Fruit fly (Drosophila melanogaster) whole organism, wandering third instar larva: ENCODE results near the gene CG14441.

Experiments used
- Abd-B ChIP-seq: fragments of >200 bp; optimal IDR thresholded peaks from 2 replicates; lab custom pipeline; 2017; ENCODE audit warnings: missing biosample characterization, missing genetic modification characterization
- CG32264 ChIP-seq: fragments of 200-800 bp; sonication (Bioruptor generic); optimal IDR thresholded peaks from 2 replicates; lab custom pipeline; 2016; ENCODE audit warnings: missing biosample characterization, missing genetic modification characterization
- CG9705 ChIP-seq: fragments of 200-800 bp; sonication (Bioruptor generic); optimal IDR thresholded peaks from 2 replicates; lab custom pipeline; 2018; ENCODE audit warnings: missing biosample characterization, mild to moderate bottlenecking, missing genetic modification characterization
- Dfd ChIP-seq: fragments of >200 bp; optimal IDR thresholded peaks from 2 replicates; lab custom pipeline; 2017; ENCODE audit warnings: missing biosample characterization, missing genetic modification characterization
- Dif ChIP-seq: fragments of 200-275, 200-300 bp; sonication (Bioruptor generic); optimal IDR thresholded peaks from 2 replicates; lab custom pipeline; 2018; ENCODE audit warnings: missing biosample characterization, missing genetic modification characterization; ENCODE audit not compliant: partially characterized antibody
- GATAd ChIP-seq: sonication (Bioruptor generic); optimal IDR thresholded peaks from 2 replicates; lab custom pipeline; 2016; ENCODE audit warnings: missing biosample characterization, missing genetic modification characterization
- HLH106 ChIP-seq: fragments of 200-800 bp; optimal IDR thresholded peaks from 3 replicates; lab custom pipeline; 2019; ENCODE audit warnings: missing biosample characterization, mild to moderate bottlenecking, missing genetic modification characterization, moderate library complexity
- Hnf4 ChIP-seq: fragments of 200-800 bp; sonication (Bioruptor generic); optimal IDR thresholded peaks from 2 replicates; lab custom pipeline; 2016; ENCODE audit warnings: missing biosample characterization, mild to moderate bottlenecking, missing genetic modification characterization
- Hr83 ChIP-seq: fragments of 200-300 bp; sonication (Bioruptor generic); optimal IDR thresholded peaks from 2 replicates; lab custom pipeline; 2016; ENCODE audit warnings: missing biosample characterization, mild to moderate bottlenecking, missing genetic modification characterization, moderate library complexity; ENCODE audit not compliant: poor library complexity, severe bottlenecking
- Jra ChIP-seq: sonication (Bioruptor generic); optimal IDR thresholded peaks from 2 replicates; lab custom pipeline; 2016; ENCODE audit warnings: missing biosample characterization, missing genetic modification characterization
- Mio ChIP-seq: sonication (Bioruptor generic); optimal IDR thresholded peaks from 2 replicates; lab custom pipeline; 2016; ENCODE audit warnings: missing biosample characterization, missing genetic modification characterization
- N ChIP-seq: fragments of >200 bp; optimal IDR thresholded peaks from 2 replicates; lab custom pipeline; 2018; ENCODE audit warnings: missing biosample characterization, missing external identifiers, missing genetic modification characterization
- OdsH ChIP-seq: fragments of 200-800 bp; sonication (Bioruptor generic); optimal IDR thresholded peaks from 2 replicates; lab custom pipeline; 2016; ENCODE audit warnings: missing biosample characterization, mild to moderate bottlenecking, missing genetic modification characterization
- Rel ChIP-seq, 2 experiments: fragments of 200-800 bp; sonication (Bioruptor generic) in 1 of 2; optimal IDR thresholded peaks; 2 replicates in 1 of 2; 3 replicates in 1 of 2; lab custom pipeline; 2016 to 2019; ENCODE audit warnings: mild to moderate bottlenecking in 2 of 2, missing biosample characterization in 2 of 2, missing genetic modification characterization in 2 of 2, moderate library complexity in 1 of 2
- Sp1 ChIP-seq: fragments of 200-800 bp; sonication (Bioruptor generic); optimal IDR thresholded peaks from 3 replicates; lab custom pipeline; 2019; ENCODE audit warnings: missing biosample characterization, mild to moderate bottlenecking, missing genetic modification characterization, moderate library complexity
- br ChIP-seq: fragments of 200-800 bp; sonication (Bioruptor generic); optimal IDR thresholded peaks from 2 replicates; lab custom pipeline; 2016; ENCODE audit warnings: missing biosample characterization, missing genetic modification characterization
- brk ChIP-seq: fragments of 200-800 bp; sonication (Bioruptor generic); optimal IDR thresholded peaks from 2 replicates; lab custom pipeline; 2016; ENCODE audit warnings: missing biosample characterization, mild to moderate bottlenecking, missing genetic modification characterization
- dl ChIP-seq, 2 experiments: fragments of 175-275, 200-275 bp in 1 of 2; fragments of 200-275 bp in 1 of 2; sonication (Bioruptor generic); optimal IDR thresholded peaks; lab custom pipeline; 2018; ENCODE audit warnings: mild to moderate bottlenecking in 2 of 2, missing biosample characterization in 2 of 2, missing genetic modification characterization in 2 of 2, moderate library complexity in 2 of 2; ENCODE audit not compliant: partially characterized antibody in 2 of 2, insufficient read depth in 1 of 2
- dmrt93B ChIP-seq: fragments of 200-800 bp; sonication (Bioruptor generic); optimal IDR thresholded peaks from 2 replicates; lab custom pipeline; 2018; ENCODE audit warnings: missing biosample characterization, mild to moderate bottlenecking, missing genetic modification characterization
- dsf ChIP-seq: sonication (Bioruptor generic); optimal IDR thresholded peaks from 2 replicates; lab custom pipeline; 2016; ENCODE audit warnings: missing biosample characterization, missing genetic modification characterization, borderline replicate concordance
- foxo ChIP-seq, 2 experiments: fragments of 200-800 bp; sonication (Bioruptor generic); optimal IDR thresholded peaks; 2 replicates in 1 of 2; 3 replicates in 1 of 2; lab custom pipeline; 2016 to 2017; ENCODE audit warnings: missing biosample characterization in 2 of 2, missing genetic modification characterization in 2 of 2
- jim ChIP-seq: fragments of 175-275, 200-325 bp; sonication (Bioruptor generic); optimal IDR thresholded peaks from 2 replicates; lab custom pipeline; 2016; ENCODE audit warnings: missing biosample characterization, mild to moderate bottlenecking, missing genetic modification characterization
- lola ChIP-seq: fragments of >200 bp; optimal IDR thresholded peaks from 2 replicates; lab custom pipeline; 2017; ENCODE audit warnings: missing biosample characterization, missing genetic modification characterization
- psq ChIP-seq: fragments of 200-800 bp; sonication (Bioruptor generic); optimal IDR thresholded peaks from 3 replicates; lab custom pipeline; 2017; ENCODE audit warnings: missing biosample characterization, mild to moderate bottlenecking, missing genetic modification characterization, moderate library complexity
- rgr ChIP-seq: fragments of 200-800 bp; sonication (Bioruptor generic); optimal IDR thresholded peaks from 3 replicates; lab custom pipeline; 2016; ENCODE audit warnings: missing biosample characterization, mild to moderate bottlenecking, missing genetic modification characterization
- sage ChIP-seq: fragments of 200-800 bp; sonication (Bioruptor generic); optimal IDR thresholded peaks from 2 replicates; lab custom pipeline; 2016; ENCODE audit warnings: missing biosample characterization, mild to moderate bottlenecking, missing genetic modification characterization
- sv ChIP-seq: fragments of 200-800 bp; sonication (Bioruptor generic); optimal IDR thresholded peaks from 3 replicates; lab custom pipeline; 2016; ENCODE audit warnings: missing biosample characterization, missing genetic modification characterization
- usp ChIP-seq: fragments of >200 bp; optimal IDR thresholded peaks from 2 replicates; lab custom pipeline; 2017; ENCODE audit warnings: missing biosample characterization, missing genetic modification characterization
- woc ChIP-seq: sonication (Bioruptor generic); optimal IDR thresholded peaks from 2 replicates; lab custom pipeline; 2016; ENCODE audit warnings: missing biosample characterization, mild to moderate bottlenecking, missing genetic modification characterization

Gene CG14441

DNA sequence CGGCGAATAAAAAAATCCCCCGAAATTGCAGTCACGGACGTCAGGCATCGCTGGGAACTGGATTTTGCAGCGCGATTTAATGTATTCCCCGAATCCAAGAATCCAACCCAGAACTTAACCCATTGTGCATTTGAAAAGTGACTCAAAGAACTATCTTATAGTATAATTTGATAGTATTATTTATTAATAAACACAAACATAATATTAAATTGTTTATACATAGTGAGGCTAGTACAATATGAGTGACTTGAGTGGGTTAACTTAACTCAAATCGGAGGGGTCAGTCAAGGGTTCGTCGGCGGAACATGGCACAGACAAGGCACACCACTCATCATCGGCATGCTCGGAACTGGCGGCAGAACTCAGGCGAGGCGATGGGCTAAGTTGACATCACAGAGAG is 46.9 kb downstream of the CG14441 start:
- TF ChIP-seq rgr = peak; percentile 44
- TF ChIP-seq Sp1 (GFP tag; lab: Kevin White, UChicago) = peak; percentile 37
- no peak for TF ChIP-seq psq (GFP tag; lab: Kevin White, UChicago)
- peak; percentile 54 for TF ChIP-seq OdsH (GFP tag; lab: Kevin White, UChicago)
- peak; percentile 41 for TF ChIP-seq Hnf4 (GFP tag; lab: Kevin White, UChicago)
- TF ChIP-seq sv (GFP tag; lab: Kevin White, UChicago) = no peak
- TF ChIP-seq brk = no peak
- no peak for TF ChIP-seq Rel (GFP tag; optimal IDR thresholded peaks at IDR 0.05; lab: Kevin White, UChicago)
- TF ChIP-seq Rel (tag; optimal IDR thresholded peaks at IDR 0.05; lab: Kevin White, UChicago) = no peak
- TF ChIP-seq br = no peak
- TF ChIP-seq HLH106 (tag; lab: Kevin White, UChicago) = peak; percentile 50
- no peak for TF ChIP-seq foxo (GFP tag; optimal IDR thresholded peaks at IDR 0.05; lab: Kevin White, UChicago)
- no peak for TF ChIP-seq Dfd (GFP tag; lab: Kevin White, UChicago)

DNA sequence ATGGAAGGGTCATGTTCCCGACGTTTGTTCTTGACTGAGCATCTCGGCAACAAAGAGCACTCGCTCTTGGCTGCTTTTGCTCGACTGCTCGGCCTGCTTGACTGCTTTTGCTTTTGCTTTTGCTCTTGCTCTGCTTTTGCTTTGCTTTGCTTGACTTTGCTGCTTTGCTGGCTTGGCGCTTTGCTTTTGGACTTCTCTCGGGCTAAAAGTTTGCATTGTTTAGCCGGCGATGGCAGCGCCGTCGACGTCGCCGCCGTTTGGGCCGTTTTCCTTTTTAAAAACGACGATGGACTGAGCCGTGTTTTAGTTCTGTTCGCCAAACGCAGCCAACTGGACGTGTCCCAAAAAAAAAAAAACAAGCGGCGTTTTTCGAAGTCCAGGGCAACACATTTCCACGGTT is 47.9 kb downstream of the CG14441 start, which contains the start of gene CG14439:
CG14439 (plus strand) TSS at position 301 of the 400 bp plus-strand sequence.
- TF ChIP-seq Sp1 (GFP tag; lab: Kevin White, UChicago) = no peak
- peak; percentile 41 for TF ChIP-seq Rel (GFP tag; optimal IDR thresholded peaks at IDR 0.05; lab: Kevin White, UChicago)
- TF ChIP-seq Rel (tag; optimal IDR thresholded peaks at IDR 0.05; lab: Kevin White, UChicago) = no peak
- no peak for TF ChIP-seq woc (GFP tag; lab: Kevin White, UChicago)
- TF ChIP-seq, all 38 proteins: peak for 1

DNA sequence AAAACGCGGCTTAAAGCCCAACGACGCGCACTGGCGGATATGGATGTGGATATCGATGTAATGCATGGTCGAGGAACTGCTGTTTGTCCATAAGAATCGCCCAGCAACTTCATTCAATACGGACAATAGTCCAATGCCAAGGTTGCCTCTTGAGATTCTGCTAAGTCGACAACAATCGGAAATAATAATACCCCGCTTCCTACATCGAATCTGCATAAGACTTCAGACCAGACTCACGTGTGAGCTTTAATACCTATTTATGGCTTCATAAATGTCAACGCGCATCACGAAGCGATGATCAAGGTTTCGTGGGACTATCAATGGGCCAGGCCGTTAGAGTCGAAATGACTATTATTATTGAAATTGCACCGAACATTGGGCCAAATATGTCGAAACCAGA is 52.7 kb downstream of the CG14441 start:
- TF ChIP-seq sage = no peak
- no peak for TF ChIP-seq CG32264 (GFP tag; lab: Kevin White, UChicago)
- no peak for TF ChIP-seq lola (GFP tag; lab: Kevin White, UChicago)
- no peak for TF ChIP-seq Rel (GFP tag; optimal IDR thresholded peaks at IDR 0.05; lab: Kevin White, UChicago)
- no peak for TF ChIP-seq Rel (tag; optimal IDR thresholded peaks at IDR 0.05; lab: Kevin White, UChicago)
- no peak for TF ChIP-seq HLH106 (tag; lab: Kevin White, UChicago)
- no peak for TF ChIP-seq Abd-B
- TF ChIP-seq GATAd = no peak
- TF ChIP-seq usp (GFP tag; lab: Kevin White, UChicago) = no peak
- TF ChIP-seq Jra (GFP tag; lab: Kevin White, UChicago) = no peak
- no peak for TF ChIP-seq Dif
- TF ChIP-seq N = no peak
- TF ChIP-seq CG9705 (GFP tag; lab: Kevin White, UChicago) = no peak
- TF ChIP-seq rgr = no peak
- TF ChIP-seq dl (GFP tag; optimal IDR thresholded peaks at IDR 0.05; lab: Kevin White, UChicago; ENCODE audit: insufficient read depth in 1 of 2, partially characterized antibody in 2 of 2) = no peak
- no peak for TF ChIP-seq Dfd (GFP tag; lab: Kevin White, UChicago)
- no peak for TF ChIP-seq Hnf4 (GFP tag; lab: Kevin White, UChicago)

DNA sequence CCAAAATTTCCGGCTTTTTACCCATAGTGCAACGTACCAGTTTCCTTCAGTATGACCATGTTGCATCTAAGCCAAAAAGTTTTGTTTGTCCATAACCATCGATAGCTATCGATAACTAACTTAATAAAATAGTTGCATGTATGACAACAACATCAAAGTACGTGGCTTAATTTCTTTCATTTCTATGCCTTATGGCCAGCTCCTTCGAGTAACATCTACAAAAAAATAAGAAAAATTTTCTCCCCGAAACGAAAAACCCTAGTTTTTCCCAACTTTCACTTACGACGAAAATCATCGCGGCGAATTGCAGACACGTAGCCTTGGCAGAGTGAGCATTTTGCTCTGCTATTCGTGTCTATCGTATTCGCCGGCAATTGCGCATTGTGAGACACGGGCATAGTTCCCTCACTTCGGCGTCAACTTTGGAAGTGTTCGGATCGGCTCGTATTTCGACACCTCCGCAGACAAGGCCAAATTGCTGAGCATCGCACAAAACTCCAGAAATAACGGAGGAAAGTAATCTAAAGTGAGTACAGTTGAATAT is 56.9 kb downstream of the CG14441 start, which contains the start of gene sov:
sov (plus strand) TSS at position 148 of the 544 bp plus-strand sequence.
- TF ChIP-seq woc (GFP tag; lab: Kevin White, UChicago) (peak; percentile 31), lola (GFP tag; lab: Kevin White, UChicago) (no peak), sv (GFP tag; lab: Kevin White, UChicago) (no peak)
- TF ChIP-seq, all 38 proteins: peak for 1

DNA sequence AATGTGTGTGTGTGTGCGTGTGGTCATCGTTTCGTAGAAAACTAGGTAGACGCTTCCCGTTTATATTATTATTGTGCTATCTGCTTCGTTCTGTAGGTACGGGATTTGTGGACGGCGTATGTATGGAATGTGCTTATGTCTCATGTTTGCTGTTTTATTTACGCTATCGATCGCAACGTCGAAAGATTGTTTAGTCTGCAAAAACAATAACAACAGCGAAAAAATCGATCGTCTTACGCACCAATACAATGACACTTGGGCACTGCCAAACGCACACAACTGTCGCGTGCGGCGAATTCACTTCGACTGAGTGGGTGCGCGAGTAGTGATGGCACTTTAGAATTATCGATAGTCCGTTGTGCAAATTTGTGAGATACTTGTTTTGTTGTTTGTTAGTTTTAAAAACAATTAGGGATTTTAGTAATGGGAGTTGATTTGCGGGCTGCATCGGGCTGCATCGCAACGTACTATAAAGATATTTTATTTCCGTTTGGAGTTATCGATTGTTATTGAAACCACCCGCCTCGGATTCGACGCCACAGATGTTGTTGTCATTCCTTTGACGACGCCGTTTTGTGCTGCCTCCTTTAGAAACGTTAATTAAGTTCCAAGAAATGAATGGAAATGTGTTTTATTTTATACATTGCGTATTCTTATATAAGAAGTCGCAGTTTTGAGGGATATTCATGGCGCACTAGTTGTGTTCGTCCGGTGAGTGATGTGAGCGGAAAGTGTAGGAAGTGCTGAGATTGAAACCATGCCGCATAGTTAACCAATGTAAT is 60.1 kb downstream of the CG14441 start:
- TF ChIP-seq jim (GFP tag; lab: Kevin White, UChicago) (no peak), Mio (GFP tag; lab: Kevin White, UChicago) (peak; percentile 1), woc (GFP tag; lab: Kevin White, UChicago) (no peak), Sp1 (GFP tag; lab: Kevin White, UChicago) (peak; percentile 17), brk (no peak), psq (GFP tag; lab: Kevin White, UChicago) (peak; percentile 22), Hnf4 (GFP tag; lab: Kevin White, UChicago) (no peak), CG9705 (GFP tag; lab: Kevin White, UChicago) (no peak), dmrt93B (GFP tag; lab: Kevin White, UChicago) (no peak), rgr (peak; percentile 46), Hr83 (GFP tag; lab: Kevin White, UChicago) (peak; percentile 32), dsf (GFP tag; lab: Kevin White, UChicago) (no peak)
